Worm (Caenorhabditis elegans): ENCODE measurements around the gene F31E8.4.

The F31E8.4 gene

ce11 chrII:6800104-6800711, at the start of gene F31E8.4:
Gene F31E8.4 (minus strand): TSS chrII:6800154.
- TF ChIP-seq tbx-11 (GFP tag; IDR thresholded peaks at IDR 0.05) (no peak), sea-1 (GFP tag; conservative IDR thresholded peaks at IDR 0.05) (no peak), hmbx-1 (tag; optimal IDR thresholded peaks at IDR 0.05) (no peak), hmg-4 (GFP tag; optimal IDR thresholded peaks at IDR 0.05) (no peak), B0310.2 (tag; optimal IDR thresholded peaks at IDR 0.05) (no peak), ets-7 (tag; optimal IDR thresholded peaks at IDR 0.05) (no peak), ceh-13 (GFP tag; optimal IDR thresholded peaks at IDR 0.05) (no peak), ceh-36 (tag; optimal IDR thresholded peaks at IDR 0.05) (no peak)

- TF ChIP-seq aly-1 (tag; optimal IDR thresholded peaks at IDR 0.05): no peak
- no peak for TF ChIP-seq hmg-4 (GFP tag; optimal IDR thresholded peaks at IDR 0.05)
- no peak for TF ChIP-seq F13C5.2 (tag; optimal IDR thresholded peaks at IDR 0.05)
- TF ChIP-seq sea-1 (GFP tag; conservative IDR thresholded peaks at IDR 0.05): no peak
- TF ChIP-seq tbx-37 (GFP tag; conservative IDR thresholded peaks at IDR 0.05): no peak
- TF ChIP-seq ceh-13 (GFP tag; optimal IDR thresholded peaks at IDR 0.05): no peak
- TF ChIP-seq flt-1 (GFP tag; IDR thresholded peaks at IDR 0.05): no peak
- TF ChIP-seq ets-7 (tag; optimal IDR thresholded peaks at IDR 0.05): no peak
- TF ChIP-seq hmbx-1 (tag; optimal IDR thresholded peaks at IDR 0.05): no peak
These were observed 49.4 kb upstream of the F31E8.4 start for ce11 chrII:6849308-6849707.

- TF ChIP-seq ceh-36 (tag; optimal IDR thresholded peaks at IDR 0.05): no peak
- TF ChIP-seq F13C5.2 (tag; optimal IDR thresholded peaks at IDR 0.05): no peak
- TF ChIP-seq ama-1 (optimal IDR thresholded peaks at IDR 0.05): peak; percentile 51
These were observed 48.0 kb upstream of the F31E8.4 start, which contains the start of gene tbc-6 for ce11 chrII:6847917-6848379. Gene tbc-6 (plus strand): TSS chrII:6848124.

ce11 chrII:6846723-6847122, 46.8 kb upstream of the F31E8.4 start:
- TF ChIP-seq flt-1 (GFP tag; IDR thresholded peaks at IDR 0.05) (no peak), scrt-1 (GFP tag; IDR thresholded peaks at IDR 0.05) (no peak), ceh-36 (tag; optimal IDR thresholded peaks at IDR 0.05) (peak; percentile 1), sea-1 (GFP tag; conservative IDR thresholded peaks at IDR 0.05) (0 out of 2 replicates have a peak, but pooled peaks have one; percentile 26), ceh-13 (GFP tag; optimal IDR thresholded peaks at IDR 0.05) (no peak), ets-7 (tag; optimal IDR thresholded peaks at IDR 0.05) (no peak)

ce11 chrII:6845006-6845459, 45.1 kb upstream of the F31E8.4 start:
- TF ChIP-seq ets-7 (tag; optimal IDR thresholded peaks at IDR 0.05) (no peak), hnd-1 (tag; optimal IDR thresholded peaks at IDR 0.05) (no peak), flt-1 (GFP tag; IDR thresholded peaks at IDR 0.05) (no peak; the same call in 1 of the 2 replicates), scrt-1 (GFP tag; IDR thresholded peaks at IDR 0.05) (0 out of 2 replicates have a peak, but pooled peaks have one; percentile 8), ceh-36 (tag; optimal IDR thresholded peaks at IDR 0.05) (no peak), aly-1 (tag; optimal IDR thresholded peaks at IDR 0.05) (no peak), hmg-4 (GFP tag; optimal IDR thresholded peaks at IDR 0.05) (no peak), ceh-13 (GFP tag; optimal IDR thresholded peaks at IDR 0.05) (no peak)

ce11 chrII:6844227-6845005, 44.5 kb upstream of the F31E8.4 start:
- TF ChIP-seq ets-7 (tag; optimal IDR thresholded peaks at IDR 0.05) (peak; percentile 71), tra-4 (tag; optimal IDR thresholded peaks at IDR 0.05) (no peak), ceh-36 (tag; optimal IDR thresholded peaks at IDR 0.05) (peak; percentile 89)

- TF ChIP-seq aly-1 (tag; optimal IDR thresholded peaks at IDR 0.05): no peak
- TF ChIP-seq ceh-13 (GFP tag; optimal IDR thresholded peaks at IDR 0.05): no peak
- no peak for TF ChIP-seq tbx-37 (GFP tag; conservative IDR thresholded peaks at IDR 0.05)
- no peak for TF ChIP-seq scrt-1 (GFP tag; IDR thresholded peaks at IDR 0.05)
- no peak for TF ChIP-seq hnd-1 (tag; optimal IDR thresholded peaks at IDR 0.05)
- TF ChIP-seq ceh-36 (tag; optimal IDR thresholded peaks at IDR 0.05): no peak
- TF ChIP-seq sea-1 (GFP tag; conservative IDR thresholded peaks at IDR 0.05): no peak
- TF ChIP-seq tbx-11 (GFP tag; IDR thresholded peaks at IDR 0.05): no peak
- TF ChIP-seq B0310.2 (tag; optimal IDR thresholded peaks at IDR 0.05): peak; percentile 17
- no peak for TF ChIP-seq hmg-4 (GFP tag; optimal IDR thresholded peaks at IDR 0.05)
- peak; percentile 56; the same call in 1 of the 2 replicates for TF ChIP-seq pes-1 (GFP tag; IDR thresholded peaks at IDR 0.05)
- TF ChIP-seq ama-1 (optimal IDR thresholded peaks at IDR 0.05): no peak
These were observed 43.7 kb upstream of the F31E8.4 start for ce11 chrII:6843680-6844079.

- peak; percentile 30 for TF ChIP-seq ama-1 (optimal IDR thresholded peaks at IDR 0.05)
- no peak for TF ChIP-seq B0310.2 (tag; optimal IDR thresholded peaks at IDR 0.05)
These were observed 43.3 kb upstream of the F31E8.4 start for ce11 chrII:6843211-6843610.
